Worm (Caenorhabditis elegans) whole organism, mixed stage, embryonic: ENCODE results near the gene ador-1.

Experiments
- M03D4.4 ChIP-seq: sonication (generic microtip); optimal IDR thresholded peaks from 2 replicates; lab custom pipeline; 2017; ENCODE audit warnings: mild to moderate bottlenecking, missing genetic modification characterization, missing compliant biosample characterization
- bed-3 ChIP-seq: fragments of 200-800 bp; sonication (Bioruptor generic); optimal IDR thresholded peaks from 3 replicates; lab custom pipeline; 2018; ENCODE audit warnings: mild to moderate bottlenecking, missing genetic modification characterization, moderate library complexity, missing compliant biosample characterization
- blmp-1 ChIP-seq: fragments of 150-350 bp; optimal IDR thresholded peaks from 2 replicates; lab custom pipeline; 2014; ENCODE audit warnings: missing biosample characterization, missing genetic modification characterization
- ceh-39 ChIP-seq: fragments of 150-350 bp; optimal IDR thresholded peaks from 2 replicates; lab custom pipeline; 2014; ENCODE audit warnings: missing biosample characterization, missing genetic modification characterization
- ceh-43 ChIP-seq: fragments of 200-800 bp; sonication (Bioruptor generic); optimal IDR thresholded peaks from 2 replicates; lab custom pipeline; 2018; ENCODE audit warnings: mild to moderate bottlenecking, missing genetic modification characterization, moderate library complexity, missing compliant biosample characterization
- ceh-83 ChIP-seq: fragments of 200-800 bp; sonication (Bioruptor generic); optimal IDR thresholded peaks from 2 replicates; lab custom pipeline; 2018; ENCODE audit warnings: mild to moderate bottlenecking, missing genetic modification characterization, missing compliant biosample characterization
- ces-1 ChIP-seq: fragments of 150-350 bp; optimal IDR thresholded peaks from 2 replicates; lab custom pipeline; 2014; ENCODE audit warnings: missing biosample characterization, missing genetic modification reagents, missing genetic modification characterization
- cnd-1 ChIP-seq: fragments of 200-800 bp; sonication (Bioruptor generic); optimal IDR thresholded peaks from 2 replicates; lab custom pipeline; 2018; ENCODE audit warnings: mild to moderate bottlenecking, missing genetic modification characterization, missing compliant biosample characterization
- drap-1 ChIP-seq: fragments of 200-800 bp; sonication (Bioruptor generic); optimal IDR thresholded peaks from 3 replicates; lab custom pipeline; 2018; ENCODE audit warnings: mild to moderate bottlenecking, missing genetic modification characterization, missing compliant biosample characterization
- flh-1 ChIP-seq: fragments of 200-800 bp; sonication (Bioruptor generic); optimal IDR thresholded peaks from 2 replicates; lab custom pipeline; 2018; ENCODE audit warnings: mild to moderate bottlenecking, missing genetic modification characterization, moderate library complexity, missing compliant biosample characterization
- ham-2 ChIP-seq: fragments of 200-800 bp; sonication (Bioruptor generic); optimal IDR thresholded peaks from 2 replicates; lab custom pipeline; 2018; ENCODE audit warnings: mild to moderate bottlenecking, missing genetic modification characterization, missing compliant biosample characterization
- hlh-1 ChIP-seq: fragments of 150-350 bp; optimal IDR thresholded peaks from 2 replicates; lab custom pipeline; 2014; ENCODE audit warnings: missing biosample characterization, missing genetic modification reagents, missing genetic modification characterization
- lin-13 ChIP-seq: fragments of 150-350 bp; optimal IDR thresholded peaks from 2 replicates; lab custom pipeline; 2014; ENCODE audit warnings: missing biosample characterization, missing genetic modification characterization
- lin-32 ChIP-seq: fragments of 200-800 bp; sonication (Bioruptor generic); optimal IDR thresholded peaks from 2 replicates; lab custom pipeline; 2018; ENCODE audit warnings: mild to moderate bottlenecking, missing genetic modification characterization, missing compliant biosample characterization
- lsy-2 ChIP-seq: fragments of 150-350 bp; optimal IDR thresholded peaks from 2 replicates; lab custom pipeline; 2014; ENCODE audit warnings: missing biosample characterization, missing genetic modification characterization
- mab-5 ChIP-seq: fragments of 150-350 bp; optimal IDR thresholded peaks from 2 replicates; lab custom pipeline; 2014; ENCODE audit warnings: missing biosample characterization, missing genetic modification characterization
- mep-1 ChIP-seq: fragments of 150-350 bp; optimal IDR thresholded peaks from 2 replicates; lab custom pipeline; 2017; ENCODE audit warnings: missing biosample characterization, missing genetic modification reagents, missing genetic modification characterization, inconsistent platforms
- mls-2 ChIP-seq: sonication (generic microtip); optimal IDR thresholded peaks from 2 replicates; lab custom pipeline; 2016; ENCODE audit warnings: mild to moderate bottlenecking, missing genetic modification characterization, moderate library complexity, missing compliant biosample characterization
- nhr-12 ChIP-seq: fragments of 150-350 bp; optimal IDR thresholded peaks from 2 replicates; lab custom pipeline; 2014; ENCODE audit warnings: missing biosample characterization, missing genetic modification characterization
- nhr-2 ChIP-seq: fragments of 150-350 bp; optimal IDR thresholded peaks from 2 replicates; lab custom pipeline; 2014; ENCODE audit warnings: missing biosample characterization, missing genetic modification characterization
- nhr-237 ChIP-seq: fragments of 150-350 bp; optimal IDR thresholded peaks from 2 replicates; lab custom pipeline; 2014; ENCODE audit warnings: missing biosample characterization, missing genetic modification characterization
- pha-4 ChIP-seq: fragments of 150-350 bp; optimal IDR thresholded peaks from 2 replicates; lab custom pipeline; 2018; ENCODE audit warnings: missing biosample characterization, missing genetic modification reagents, missing genetic modification characterization
- sem-2 ChIP-seq: fragments of 200-800 bp; sonication (Bioruptor generic); optimal IDR thresholded peaks from 2 replicates; lab custom pipeline; 2018; ENCODE audit warnings: mild to moderate bottlenecking, missing genetic modification characterization, missing compliant biosample characterization
- snpc-4 ChIP-seq: fragments of 150-350 bp; optimal IDR thresholded peaks from 2 replicates; lab custom pipeline; 2014; ENCODE audit warnings: missing biosample characterization, missing genetic modification characterization
- sptf-1 ChIP-seq: sonication (generic microtip); optimal IDR thresholded peaks from 2 replicates; lab custom pipeline; 2017; ENCODE audit warnings: mild to moderate bottlenecking, missing genetic modification characterization, moderate library complexity, missing compliant biosample characterization
- unc-120 ChIP-seq: sonication (generic microtip); optimal IDR thresholded peaks from 2 replicates; lab custom pipeline; 2017; ENCODE audit warnings: missing genetic modification characterization, missing compliant biosample characterization; ENCODE audit not compliant: poor library complexity, severe bottlenecking
- unc-39 ChIP-seq: fragments of 150-350 bp; optimal IDR thresholded peaks from 2 replicates; lab custom pipeline; 2014; ENCODE audit warnings: missing biosample characterization, missing genetic modification characterization
- unc-62 ChIP-seq: fragments of 150-350 bp; optimal IDR thresholded peaks from 2 replicates; lab custom pipeline; 2014; ENCODE audit warnings: missing biosample characterization, missing genetic modification reagents, missing genetic modification characterization
- zip-8 ChIP-seq: fragments of 150-350 bp; optimal IDR thresholded peaks from 2 replicates; lab custom pipeline; 2014; ENCODE audit warnings: missing biosample characterization, missing genetic modification characterization
- ztf-11 ChIP-seq: fragments of 150-350 bp; optimal IDR thresholded peaks from 2 replicates; lab custom pipeline; 2014; ENCODE audit warnings: missing biosample characterization, missing genetic modification characterization

The ador-1 gene

DNA sequence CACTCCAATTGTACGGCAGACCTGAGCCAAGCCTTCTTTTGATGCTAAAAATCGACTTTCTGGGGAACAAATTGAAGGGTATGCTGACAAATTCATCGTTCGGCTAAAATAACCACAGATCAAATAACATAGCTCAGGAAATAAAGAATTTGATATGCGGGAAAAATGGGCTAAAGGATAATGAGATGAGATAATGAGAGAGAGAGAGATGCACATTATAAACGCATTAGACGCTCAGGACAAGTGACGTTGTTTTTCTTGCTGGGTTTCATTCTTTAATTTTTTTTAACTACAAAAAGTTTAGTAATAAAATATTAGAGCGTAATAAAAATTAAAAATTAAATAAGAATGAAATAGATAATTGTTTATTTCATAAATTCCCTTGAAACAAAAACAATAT lies 11.9 kb upstream of the ador-1 start, which contains the start of gene srh-69:
Gene srh-69, minus strand, starts transcription at position 101 of the 400 bp plus-strand sequence.
- no peak for TF ChIP-seq ceh-43
- no peak for TF ChIP-seq pha-4 (tag; lab: Kevin White, UChicago)
- no peak for TF ChIP-seq lin-32 (GFP tag; lab: Kevin White, UChicago)
- no peak for TF ChIP-seq lsy-2 (tag; lab: Kevin White, UChicago)
- TF ChIP-seq nhr-237: no peak
- no peak for TF ChIP-seq zip-8 (tag; lab: Kevin White, UChicago)
- no peak for TF ChIP-seq sptf-1 (tag; lab: Kevin White, UChicago)
- no peak for TF ChIP-seq mep-1 (tag; lab: Kevin White, UChicago)
- TF ChIP-seq ztf-11 (tag; lab: Kevin White, UChicago): no peak
- TF ChIP-seq drap-1 (GFP tag; lab: Kevin White, UChicago): no peak
- no peak for TF ChIP-seq unc-120 (tag; lab: Kevin White, UChicago)

DNA sequence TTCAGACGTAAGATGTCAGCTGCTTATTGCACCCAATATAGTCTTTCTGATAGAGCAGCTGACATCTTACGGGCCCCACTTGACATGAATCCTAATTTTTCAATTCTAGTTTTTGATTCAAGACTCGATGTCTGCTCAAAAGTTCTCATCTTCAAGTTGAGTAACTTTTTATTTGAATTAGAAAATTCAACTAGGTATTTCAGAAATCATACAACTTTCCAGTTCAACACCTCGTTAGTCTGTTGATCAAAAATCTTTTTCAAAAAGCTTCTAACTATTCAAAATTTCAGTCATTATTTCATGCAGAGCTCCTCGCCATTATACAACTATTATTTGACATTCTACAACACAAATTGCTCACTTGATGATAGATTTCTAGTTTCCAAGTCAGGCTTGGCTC lies 9.2 kb upstream of the ador-1 start, which contains the start of gene srh-73:
Gene srh-73, plus strand, starts transcription at position 301 of the 400 bp plus-strand sequence.
- TF ChIP-seq nhr-237: no peak
- TF ChIP-seq nhr-2 (tag; lab: Kevin White, UChicago): no peak
- no peak for TF ChIP-seq ceh-39
- TF ChIP-seq flh-1 (GFP tag; lab: Kevin White, UChicago): no peak
- TF ChIP-seq ces-1 (GFP tag; lab: Kevin White, UChicago): no peak
- TF ChIP-seq snpc-4 (tag; lab: Kevin White, UChicago): no peak
- TF ChIP-seq lsy-2 (tag; lab: Kevin White, UChicago): no peak
- TF ChIP-seq ceh-43: no peak
- TF ChIP-seq, all 35 proteins: peak for 0

DNA sequence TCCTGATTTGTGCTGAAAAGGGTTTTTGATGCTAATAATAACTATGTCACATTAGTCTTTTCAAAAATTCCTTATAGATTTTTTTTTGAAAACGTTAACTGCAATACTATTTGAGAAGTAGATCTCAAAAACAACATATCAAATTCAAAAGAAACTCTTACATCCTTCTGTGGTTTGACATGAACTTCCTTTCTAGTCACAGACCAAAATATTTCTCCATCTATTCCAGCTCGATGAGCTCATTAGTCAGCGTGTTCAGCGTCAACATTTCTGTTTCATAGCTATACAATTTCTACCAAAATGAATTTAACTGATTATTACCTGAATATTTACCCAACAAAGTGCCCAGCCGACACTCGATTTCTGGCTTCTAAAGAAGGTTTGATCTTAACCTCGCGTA lies 6.0 kb upstream of the ador-1 start, which contains the start of gene srh-67:
Gene srh-67, plus strand, starts transcription at position 301 of the 400 bp plus-strand sequence.
- TF ChIP-seq pha-4 (tag; lab: Kevin White, UChicago) (no peak), mls-2 (tag; lab: Kevin White, UChicago) (no peak), lin-13 (tag; lab: Kevin White, UChicago) (no peak), unc-39 (tag; lab: Kevin White, UChicago) (no peak), lin-32 (GFP tag; lab: Kevin White, UChicago) (no peak), bed-3 (no peak), zip-8 (tag; lab: Kevin White, UChicago) (no peak), mep-1 (tag; lab: Kevin White, UChicago) (no peak), unc-62 (GFP tag; lab: Kevin White, UChicago) (no peak)

DNA sequence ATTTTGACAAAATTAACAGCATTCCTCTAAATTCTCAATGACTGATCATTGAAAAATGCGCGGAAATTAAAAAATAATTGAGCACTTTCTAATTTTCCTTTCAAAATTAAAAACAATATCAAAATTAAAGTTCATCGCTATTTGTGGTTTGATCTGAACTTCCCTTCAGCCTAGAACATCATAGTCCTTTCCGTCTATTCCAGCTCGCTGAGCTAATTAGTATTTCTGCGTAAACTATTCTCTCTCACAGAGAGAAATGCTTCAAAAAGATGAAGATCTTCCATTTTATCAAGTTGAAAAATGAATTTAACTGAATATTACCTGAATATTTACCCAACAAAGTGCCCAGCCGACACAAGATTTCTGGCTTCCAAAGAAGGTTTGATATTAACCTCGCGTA lies 4.4 kb upstream of the ador-1 start, which contains the start of gene srh-68:
Gene srh-68, plus strand, starts transcription at position 301 of the 400 bp plus-strand sequence.
- no peak for TF ChIP-seq lin-32 (GFP tag; lab: Kevin White, UChicago)
- TF ChIP-seq flh-1 (GFP tag; lab: Kevin White, UChicago): no peak
- no peak for TF ChIP-seq ztf-11 (tag; lab: Kevin White, UChicago)
- TF ChIP-seq ceh-83 (GFP tag; lab: Kevin White, UChicago): no peak
- no peak for TF ChIP-seq snpc-4 (tag; lab: Kevin White, UChicago)
- no peak for TF ChIP-seq unc-39 (tag; lab: Kevin White, UChicago)
- TF ChIP-seq ces-1 (GFP tag; lab: Kevin White, UChicago): no peak
- no peak for TF ChIP-seq sptf-1 (tag; lab: Kevin White, UChicago)
- TF ChIP-seq nhr-12: no peak
- no peak for TF ChIP-seq bed-3
- no peak for TF ChIP-seq ceh-43
- no peak for TF ChIP-seq mab-5
- no peak for TF ChIP-seq blmp-1 (tag; lab: Kevin White, UChicago)
- no peak for TF ChIP-seq nhr-2 (tag; lab: Kevin White, UChicago)
- TF ChIP-seq ham-2 (GFP tag; lab: Kevin White, UChicago): no peak
- TF ChIP-seq drap-1 (GFP tag; lab: Kevin White, UChicago): no peak

DNA sequence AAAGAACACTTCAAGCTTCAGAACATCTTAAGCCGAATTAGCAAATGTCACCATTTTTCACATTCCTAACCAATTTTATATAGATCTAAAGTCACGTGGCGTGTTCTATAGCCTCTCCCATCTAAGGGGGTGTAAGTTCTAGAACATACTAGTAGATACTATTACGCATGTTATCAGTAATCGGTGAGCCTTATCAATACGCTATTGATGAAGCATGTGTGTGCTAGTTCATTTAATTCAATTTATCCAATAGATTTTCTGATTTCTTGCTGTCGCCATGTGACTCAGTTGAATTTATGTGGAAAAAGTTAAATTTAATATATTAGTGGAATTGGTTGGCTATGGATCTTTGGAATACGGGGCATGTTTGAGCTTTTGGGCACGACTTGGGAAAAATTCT lies 3.8 kb upstream of the ador-1 start:
- no peak for TF ChIP-seq sem-2 (GFP tag; lab: Kevin White, UChicago)
- no peak for TF ChIP-seq blmp-1 (tag; lab: Kevin White, UChicago)
- TF ChIP-seq lin-13 (tag; lab: Kevin White, UChicago): no peak
- TF ChIP-seq sptf-1 (tag; lab: Kevin White, UChicago): no peak
- TF ChIP-seq M03D4.4 (tag; lab: Kevin White, UChicago): no peak
- TF ChIP-seq cnd-1 (tag; lab: Kevin White, UChicago): no peak
- no peak for TF ChIP-seq hlh-1 (tag; lab: Kevin White, UChicago)
- no peak for TF ChIP-seq pha-4 (tag; lab: Kevin White, UChicago)
